Fruit fly (Drosophila melanogaster) whole organism, embryonic: ENCODE measurements around the gene Svil.

Experiments
- B-H2 ChIP-seq: fragments of 200-800 bp; sonication (Bioruptor generic); optimal IDR thresholded peaks from 2 replicates; lab custom pipeline; 2018; ENCODE audit warnings: missing biosample characterization, mild to moderate bottlenecking, missing genetic modification characterization
- Bdp1 ChIP-seq: fragments of 200-800 bp; sonication (Bioruptor generic); optimal IDR thresholded peaks from 3 replicates; lab custom pipeline; 2016; ENCODE audit warnings: missing biosample characterization, missing genetic modification characterization
- CG15479 ChIP-seq: fragments of 200-800 bp; sonication (Bioruptor generic); optimal IDR thresholded peaks from 3 replicates; lab custom pipeline; 2019; ENCODE audit warnings: missing biosample characterization, mild to moderate bottlenecking, missing genetic modification characterization, moderate library complexity
- CG15514 ChIP-seq: fragments of 200-800 bp; sonication (Bioruptor generic); optimal IDR thresholded peaks from 3 replicates; lab custom pipeline; 2017; ENCODE audit warnings: missing biosample characterization, missing genetic modification characterization, mild to moderate bottlenecking, moderate library complexity, missing genetic modification reagents
- CG15696 ChIP-seq: fragments of 200-800 bp; sonication (Bioruptor generic); optimal IDR thresholded peaks from 2 replicates; lab custom pipeline; 2019; ENCODE audit warnings: missing biosample characterization, mild to moderate bottlenecking, missing genetic modification characterization, moderate library complexity
- CG16863 ChIP-seq: fragments of 200-800 bp; sonication (Bioruptor generic); optimal IDR thresholded peaks from 3 replicates; lab custom pipeline; 2016; ENCODE audit warnings: missing biosample characterization, missing genetic modification characterization
- CG3065 ChIP-seq: fragments of 200-800 bp; sonication (Bioruptor generic); optimal IDR thresholded peaks from 2 replicates; lab custom pipeline; 2016; ENCODE audit warnings: missing biosample characterization, missing genetic modification characterization
- CG31365 ChIP-seq: fragments of 200-800 bp; sonication (Bioruptor generic); optimal IDR thresholded peaks from 2 replicates; lab custom pipeline; 2018; ENCODE audit warnings: missing biosample characterization, mild to moderate bottlenecking, missing genetic modification characterization
- CG31388 ChIP-seq: fragments of 200-800 bp; sonication (Bioruptor generic); optimal IDR thresholded peaks from 2 replicates; lab custom pipeline; 2016; ENCODE audit warnings: missing biosample characterization, missing genetic modification characterization
- CG31441 ChIP-seq: fragments of 200-800 bp; sonication (Bioruptor generic); IDR thresholded peaks from 2 replicates; pipeline ENCODE4 v1.3.6; 2022; ENCODE audit warnings: missing biosample characterization, missing genetic modification characterization
- CG3281 ChIP-seq: fragments of 200-800 bp; sonication (Bioruptor generic); optimal IDR thresholded peaks from 3 replicates; lab custom pipeline; 2017; ENCODE audit warnings: missing biosample characterization, mild to moderate bottlenecking, missing genetic modification characterization
- CG33557 ChIP-seq: fragments of 200-800 bp; sonication (Bioruptor generic); optimal IDR thresholded peaks from 2 replicates; lab custom pipeline; 2019; ENCODE audit warnings: missing biosample characterization, mild to moderate bottlenecking, missing genetic modification characterization, moderate library complexity
- CG3726 ChIP-seq: fragments of 200-800 bp; sonication (Bioruptor generic); IDR thresholded peaks from 3 replicates; pipeline ENCODE4, ENCODE4 v1.3.6; 2022; ENCODE audit warnings: missing biosample characterization, missing genetic modification characterization
- CG4360 ChIP-seq: fragments of 200-800 bp; sonication (Bioruptor generic); IDR thresholded peaks from 2 replicates; pipeline ENCODE4 v1.3.6; 2022; ENCODE audit warnings: missing biosample characterization, missing genetic modification characterization
- CG4707 ChIP-seq: fragments of 200-800 bp; sonication (Bioruptor generic); optimal IDR thresholded peaks from 2 replicates; lab custom pipeline; 2018; ENCODE audit warnings: missing biosample characterization, mild to moderate bottlenecking, missing genetic modification characterization, moderate library complexity
- CG7745 ChIP-seq: fragments of 200-800 bp; sonication (Bioruptor generic); optimal IDR thresholded peaks from 2 replicates; lab custom pipeline; 2018; ENCODE audit warnings: missing biosample characterization, mild to moderate bottlenecking, missing genetic modification characterization, moderate library complexity
- CG7928 ChIP-seq: fragments of 200-800 bp; sonication (Bioruptor generic); optimal IDR thresholded peaks from 2 replicates; lab custom pipeline; 2017; ENCODE audit warnings: missing biosample characterization, mild to moderate bottlenecking, missing genetic modification characterization
- D19B ChIP-seq: fragments of 200-800 bp; sonication (Bioruptor generic); optimal IDR thresholded peaks from 2 replicates; lab custom pipeline; 2017; ENCODE audit warnings: missing biosample characterization, mild to moderate bottlenecking, missing genetic modification characterization
- Dfd ChIP-seq, 2 experiments: fragments of >200 bp; optimal IDR thresholded peaks; 2 replicates each; lab custom pipeline; 2017; ENCODE audit warnings: missing biosample characterization in 2 of 2, missing genetic modification characterization in 2 of 2
- E2f1 ChIP-seq: fragments of 200-800 bp; sonication (Bioruptor generic); IDR thresholded peaks from 2 replicates; pipeline ENCODE4 v1.3.6; 2022; ENCODE audit warnings: missing biosample characterization, missing genetic modification characterization
- E2f2 ChIP-seq: fragments of 200-800 bp; sonication (Bioruptor generic); IDR thresholded peaks from 2 replicates; pipeline ENCODE4 v1.3.6; 2022; ENCODE audit warnings: missing biosample characterization, missing genetic modification characterization
- GATAe ChIP-seq: fragments of 200-800 bp; sonication (Bioruptor generic); conservative IDR thresholded peaks from 2 replicates; pipeline ENCODE4 v1.3.6; 2022; ENCODE audit warnings: missing biosample characterization, missing genetic modification characterization
- Gsc ChIP-seq: fragments of 200-800 bp; sonication (Bioruptor generic); IDR thresholded peaks from 2 replicates; pipeline ENCODE4 v1.3.6; 2022; ENCODE audit warnings: missing biosample characterization, missing genetic modification characterization
- Gug ChIP-seq: fragments of 200-800 bp; sonication (Bioruptor generic); IDR thresholded peaks from 4 replicates; pipeline ENCODE4 v1.3.6; 2022; ENCODE audit warnings: missing biosample characterization, missing genetic modification characterization
- H2.0 ChIP-seq: fragments of 200-800 bp; sonication (Bioruptor generic); IDR thresholded peaks from 2 replicates; pipeline ENCODE4 v1.3.6; 2022; ENCODE audit warnings: missing biosample characterization, missing genetic modification characterization
- HLH3B ChIP-seq: fragments of 200-800 bp; sonication (Bioruptor generic); IDR thresholded peaks from 2 replicates; pipeline ENCODE4 v1.3.6; 2022; ENCODE audit warnings: missing biosample characterization, missing genetic modification characterization
- NC2β ChIP-seq: fragments of 200-800 bp; sonication (Bioruptor generic); optimal IDR thresholded peaks from 2 replicates; lab custom pipeline; 2016; ENCODE audit warnings: missing biosample characterization, missing genetic modification characterization
- Nf-YA ChIP-seq: fragments of 200-800 bp; sonication (Bioruptor generic); IDR thresholded peaks from 2 replicates; pipeline ENCODE4 v1.3.6; 2022; ENCODE audit warnings: missing biosample characterization, missing genetic modification characterization
- NfI ChIP-seq: fragments of 200-800 bp; sonication (Bioruptor generic); optimal IDR thresholded peaks from 3 replicates; lab custom pipeline; 2018; ENCODE audit warnings: missing biosample characterization, mild to moderate bottlenecking, missing genetic modification characterization, moderate library complexity
- Scr ChIP-seq: fragments of 200-800 bp; sonication (Bioruptor generic); IDR thresholded peaks from 2 replicates; pipeline ENCODE4 v1.3.6; 2022; ENCODE audit warnings: missing biosample characterization, missing genetic modification characterization; ENCODE audit not compliant: partially characterized antibody
- Tbp ChIP-seq: fragments of >200 bp; optimal IDR thresholded peaks from 2 replicates; lab custom pipeline; 2018; ENCODE audit warnings: missing biosample characterization, missing genetic modification characterization
- Xrp1 ChIP-seq: fragments of 200-800 bp; sonication (Bioruptor generic); IDR thresholded peaks from 2 replicates; pipeline ENCODE4 v1.3.6; 2022; ENCODE audit warnings: missing biosample characterization, missing genetic modification characterization
- ap ChIP-seq: fragments of 200-800 bp; sonication (Bioruptor generic); IDR thresholded peaks from 2 replicates; pipeline ENCODE4 v1.3.6; 2022; ENCODE audit warnings: missing biosample characterization, missing genetic modification characterization
- bbx ChIP-seq: fragments of 200-800 bp; sonication (Bioruptor generic); IDR thresholded peaks from 2 replicates; pipeline ENCODE4 v1.3.6; 2022; ENCODE audit warnings: missing biosample characterization, missing genetic modification characterization; ENCODE audit not compliant: partially characterized antibody
- bigmax ChIP-seq: fragments of 200-800 bp; sonication (Bioruptor generic); optimal IDR thresholded peaks from 2 replicates; lab custom pipeline; 2018; ENCODE audit warnings: missing biosample characterization, mild to moderate bottlenecking, missing genetic modification characterization
- gt ChIP-seq: fragments of 200-800 bp; sonication (Bioruptor generic); IDR thresholded peaks from 2 replicates; pipeline ENCODE4 v1.3.6; 2022; ENCODE audit warnings: missing biosample characterization, missing genetic modification characterization
- h ChIP-seq: fragments of >200 bp; optimal IDR thresholded peaks from 2 replicates; lab custom pipeline; 2017
- jing ChIP-seq: fragments of 200-800 bp; sonication (Bioruptor generic); optimal IDR thresholded peaks from 2 replicates; lab custom pipeline; 2018; ENCODE audit warnings: missing biosample characterization, mild to moderate bottlenecking, missing genetic modification characterization
- kni ChIP-seq: fragments of 200-800 bp; sonication (Bioruptor generic); optimal IDR thresholded peaks from 3 replicates; lab custom pipeline; 2017; ENCODE audit warnings: mild to moderate bottlenecking, missing biosample characterization, missing genetic modification reagents, missing genetic modification characterization
- lola ChIP-seq, 3 experiments: fragments of >200 bp in 2 of 3; fragments of 200-800 bp in 1 of 3; sonication (Bioruptor generic) in 1 of 3; optimal IDR thresholded peaks; 2 replicates each; lab custom pipeline; 2017 to 2019; ENCODE audit warnings: missing biosample characterization in 3 of 3, missing genetic modification characterization in 3 of 3, mild to moderate bottlenecking in 1 of 3, moderate library complexity in 1 of 3
- maf-S ChIP-seq: fragments of 200-800 bp; sonication (Bioruptor generic); optimal IDR thresholded peaks from 2 replicates; lab custom pipeline; 2016; ENCODE audit warnings: missing biosample characterization, missing genetic modification characterization
- nerfin-2 ChIP-seq: fragments of 200-800 bp; sonication (Bioruptor generic); IDR thresholded peaks from 2 replicates; pipeline ENCODE4 v1.3.6; 2022; ENCODE audit warnings: missing biosample characterization, missing genetic modification characterization; ENCODE audit not compliant: partially characterized antibody
- peb ChIP-seq: fragments of 200-800 bp; sonication (Bioruptor generic); IDR thresholded peaks from 2 replicates; pipeline ENCODE4 v1.3.6; 2022; ENCODE audit warnings: missing biosample characterization, missing genetic modification characterization
- pnt ChIP-seq: fragments of 200-800 bp; sonication (Bioruptor generic); optimal IDR thresholded peaks from 3 replicates; lab custom pipeline; 2016; ENCODE audit warnings: missing biosample characterization, missing genetic modification characterization
- prd ChIP-seq, 3 experiments: fragments of >200 bp in 2 of 3; fragments of 200-800 bp in 1 of 3; sonication (Bioruptor generic) in 1 of 3; optimal IDR thresholded peaks in 2 of 3; IDR thresholded peaks in 1 of 3; 2 replicates in 2 of 3; 3 replicates in 1 of 3; pipeline versions ENCODE4 v1.3.6 to Lab custom; 2017 to 2022; ENCODE audit warnings: missing biosample characterization in 1 of 3, missing genetic modification characterization in 1 of 3
- sc ChIP-seq, 3 experiments: fragments of >200 bp in 2 of 3; fragments of 200-800 bp in 1 of 3; sonication (Bioruptor generic) in 1 of 3; optimal IDR thresholded peaks; 2 replicates in 2 of 3; 3 replicates in 1 of 3; lab custom pipeline; 2017; ENCODE audit warnings: mild to moderate bottlenecking in 1 of 3, missing biosample characterization in 1 of 3, missing genetic modification characterization in 1 of 3, missing genetic modification reagents in 1 of 3
- sd ChIP-seq: fragments of 200-800 bp; sonication (Bioruptor generic); optimal IDR thresholded peaks from 3 replicates; lab custom pipeline; 2018; ENCODE audit warnings: missing biosample characterization, mild to moderate bottlenecking, missing genetic modification characterization, moderate library complexity
- ssp ChIP-seq: fragments of 200-800 bp; sonication (Bioruptor generic); IDR thresholded peaks from 2 replicates; pipeline ENCODE4 v1.3.6; 2022; ENCODE audit warnings: missing biosample characterization, missing genetic modification characterization
- vvl ChIP-seq: fragments of 200-800 bp; sonication (Bioruptor generic); IDR thresholded peaks from 2 replicates; pipeline ENCODE4 v1.3.6; 2022; ENCODE audit warnings: missing biosample characterization, missing genetic modification characterization
- zf30C ChIP-seq: fragments of 200-800 bp; sonication (Bioruptor generic); optimal IDR thresholded peaks from 3 replicates; lab custom pipeline; 2018; ENCODE audit warnings: missing biosample characterization, mild to moderate bottlenecking, missing genetic modification characterization
- zfh1 ChIP-seq: fragments of 200-800 bp; sonication (Bioruptor generic); IDR thresholded peaks from 3 replicates; pipeline ENCODE4 v1.3.6; 2022; ENCODE audit warnings: missing biosample characterization, missing genetic modification characterization

Svil gene

dm6 chr3L:2479250-2479649, 101.8 kb downstream of the Svil start (continued):
- TF ChIP-seq lola (GFP tag; optimal IDR thresholded peaks at IDR 0.05; lab: Kevin White, UChicago) (peak in 1 of 3 experiments; percentile 55), CG4707 (no peak), CG7928 (GFP tag; lab: Kevin White, UChicago) (no peak), CG31365 (tag; lab: Kevin White, UChicago) (no peak), E2f1 (GFP tag; lab: Robert Waterston, UW) (0 out of 2 replicates have a peak, but pooled peaks have one; percentile 16), bigmax (GFP tag; lab: Kevin White, UChicago) (no peak), kni (GFP tag; lab: Kevin White, UChicago) (no peak), ap (GFP tag; lab: Robert Waterston, UW) (no peak), Gug (GFP tag; lab: Robert Waterston, UW) (no peak), Scr (GFP tag; lab: Robert Waterston, UW) (no peak), CG31388 (GFP tag; lab: Kevin White, UChicago) (no peak), pnt (GFP tag; lab: Kevin White, UChicago) (peak; percentile 24), CG7745 (tag; lab: Kevin White, UChicago) (no peak), CG15514 (GFP tag; lab: Kevin White, UChicago) (peak; percentile 19), gt (GFP tag; lab: Robert Waterston, UW) (no peak), E2f2 (GFP tag; lab: Robert Waterston, UW) (no peak), nerfin-2 (no peak), sc (optimal IDR thresholded peaks at IDR 0.05; lab: Kevin White, UChicago) (no peak), sc (GFP tag; optimal IDR thresholded peaks at IDR 0.05; lab: Kevin White, UChicago) (no peak), NC2β (GFP tag; lab: Kevin White, UChicago) (peak; percentile 33), H2.0 (GFP tag; lab: Robert Waterston, UW) (no peak), prd (optimal IDR thresholded peaks at IDR 0.05; lab: Kevin White, UChicago) (no peak), prd (GFP tag; IDR thresholded peaks at IDR 0.05; lab: Robert Waterston, UW) (peak; percentile 41; the same call in 1 of the 3 replicates), Bdp1 (GFP tag; lab: Kevin White, UChicago) (no peak), NfI (no peak), ssp (GFP tag; lab: Robert Waterston, UW) (no peak), sd (tag; lab: Kevin White, UChicago) (no peak), jing (GFP tag; lab: Kevin White, UChicago) (no peak), CG33557 (GFP tag; lab: Kevin White, UChicago) (peak; percentile 20), Dfd (GFP tag; optimal IDR thresholded peaks at IDR 0.05; lab: Kevin White, UChicago) (no peak), GATAe (no peak), h (lab: Kevin White, UChicago) (no peak), CG3281 (peak; percentile 44), CG3726 (GFP tag; lab: Robert Waterston, UW) (no peak), zf30C (GFP tag; lab: Kevin White, UChicago) (peak; percentile 53), vvl (GFP tag; lab: Robert Waterston, UW) (peak; percentile 59), Gsc (no peak), CG3065 (no peak), B-H2 (GFP tag; lab: Kevin White, UChicago) (no peak), Xrp1 (GFP tag; lab: Robert Waterston, UW) (peak; percentile 65), CG15696 (tag; lab: Kevin White, UChicago) (peak; percentile 41), bbx (GFP tag; lab: Robert Waterston, UW) (no peak), CG31441 (peak; percentile 79), CG16863 (GFP tag; lab: Kevin White, UChicago) (peak; percentile 9), peb (GFP tag; lab: Robert Waterston, UW) (no peak), Tbp (GFP tag; lab: Kevin White, UChicago) (no peak), CG4360 (GFP tag; lab: Robert Waterston, UW) (no peak), D19B (GFP tag; lab: Kevin White, UChicago) (no peak), HLH3B (GFP tag; lab: Robert Waterston, UW) (no peak), Nf-YA (no peak; the same call in 1 of the 2 replicates), maf-S (GFP tag; lab: Kevin White, UChicago) (no peak), zfh1 (GFP tag; lab: Robert Waterston, UW) (no peak; the same call in 2 of the 3 replicates), CG15479 (GFP tag; lab: Kevin White, UChicago) (no peak)
